Fruit fly (Drosophila melanogaster) whole organism, embryonic: ENCODE results near the gene CG31268.

Experiments
- Aef1 ChIP-seq: fragments of 200-800 bp; sonication (Bioruptor generic); IDR thresholded peaks from 3 replicates; pipeline ENCODE4 v1.3.6; 2022; ENCODE audit warnings: missing biosample characterization, missing genetic modification characterization
- CG1024 ChIP-seq: fragments of 200-800 bp; sonication (Bioruptor generic); IDR thresholded peaks from 2 replicates; pipeline ENCODE4 v1.3.6; 2022; ENCODE audit warnings: missing biosample characterization, missing genetic modification characterization
- CG10274 ChIP-seq: fragments of 200-800 bp; sonication (Bioruptor generic); optimal IDR thresholded peaks from 3 replicates; lab custom pipeline; 2017; ENCODE audit warnings: missing biosample characterization, mild to moderate bottlenecking, missing genetic modification characterization
- CG10321 ChIP-seq: fragments of 200-800 bp; sonication (Bioruptor generic); IDR thresholded peaks from 2 replicates; pipeline ENCODE4 v1.3.6; 2022; ENCODE audit warnings: missing biosample characterization, missing genetic modification characterization
- CG11504 ChIP-seq: fragments of 200-800 bp; sonication (Bioruptor generic); optimal IDR thresholded peaks from 3 replicates; lab custom pipeline; 2019; ENCODE audit warnings: missing biosample characterization, mild to moderate bottlenecking, missing genetic modification characterization, moderate library complexity
- CG11723 ChIP-seq: fragments of 200-800 bp; sonication (Bioruptor generic); optimal IDR thresholded peaks from 2 replicates; lab custom pipeline; 2017; ENCODE audit warnings: missing biosample characterization, mild to moderate bottlenecking, missing genetic modification characterization
- CG12071 ChIP-seq: fragments of 200-800 bp; sonication (Bioruptor generic); optimal IDR thresholded peaks from 3 replicates; lab custom pipeline; 2018; ENCODE audit warnings: missing biosample characterization, mild to moderate bottlenecking, missing genetic modification characterization
- CG13123 ChIP-seq: fragments of 200-800 bp; sonication (Bioruptor generic); optimal IDR thresholded peaks from 2 replicates; lab custom pipeline; 2016; ENCODE audit warnings: missing biosample characterization, missing genetic modification characterization
- CG16863 ChIP-seq: fragments of 200-800 bp; sonication (Bioruptor generic); optimal IDR thresholded peaks from 3 replicates; lab custom pipeline; 2016; ENCODE audit warnings: missing biosample characterization, missing genetic modification characterization
- CG17568 ChIP-seq: fragments of 200-800 bp; sonication (Bioruptor generic); optimal IDR thresholded peaks from 2 replicates; lab custom pipeline; 2018; ENCODE audit warnings: missing biosample characterization, mild to moderate bottlenecking, missing genetic modification characterization, moderate library complexity
- CG1792 ChIP-seq: fragments of 200-800 bp; sonication (Bioruptor generic); optimal IDR thresholded peaks from 2 replicates; lab custom pipeline; 2016; ENCODE audit warnings: missing biosample characterization, missing genetic modification characterization
- CG18011 ChIP-seq: fragments of 200-800 bp; sonication (Bioruptor generic); optimal IDR thresholded peaks from 2 replicates; lab custom pipeline; 2017; ENCODE audit warnings: missing biosample characterization, missing genetic modification characterization, mild to moderate bottlenecking, moderate library complexity, missing genotype
- CG1832 ChIP-seq: fragments of 200-800 bp; sonication (Bioruptor generic); optimal IDR thresholded peaks from 2 replicates; lab custom pipeline; 2017; ENCODE audit warnings: missing biosample characterization, mild to moderate bottlenecking, missing genetic modification characterization, inconsistent platforms
- CG18476 ChIP-seq: fragments of 200-800 bp; sonication (Bioruptor generic); optimal IDR thresholded peaks from 2 replicates; lab custom pipeline; 2016; ENCODE audit warnings: missing biosample characterization, mild to moderate bottlenecking, missing genetic modification characterization
- CG2202 ChIP-seq: fragments of 200-800 bp; sonication (Bioruptor generic); optimal IDR thresholded peaks from 2 replicates; lab custom pipeline; 2018; ENCODE audit warnings: missing biosample characterization, mild to moderate bottlenecking, missing genetic modification characterization
- CG30403 ChIP-seq: fragments of 200-800 bp; sonication (Bioruptor generic); optimal IDR thresholded peaks from 3 replicates; lab custom pipeline; 2016; ENCODE audit warnings: missing biosample characterization, missing genetic modification characterization
- CG34224 ChIP-seq: fragments of 200-800 bp; sonication (Bioruptor generic); IDR thresholded peaks from 3 replicates; pipeline ENCODE4 v1.3.6; 2022; ENCODE audit warnings: missing biosample characterization, missing genetic modification characterization; ENCODE audit not compliant: partially characterized antibody
- CG4707 ChIP-seq: fragments of 200-800 bp; sonication (Bioruptor generic); optimal IDR thresholded peaks from 2 replicates; lab custom pipeline; 2018; ENCODE audit warnings: missing biosample characterization, mild to moderate bottlenecking, missing genetic modification characterization, moderate library complexity
- CG6765 ChIP-seq: fragments of 200-800 bp; sonication (Bioruptor generic); optimal IDR thresholded peaks from 3 replicates; lab custom pipeline; 2017; ENCODE audit warnings: missing biosample characterization, mild to moderate bottlenecking, missing genetic modification characterization
- CG7928 ChIP-seq: fragments of 200-800 bp; sonication (Bioruptor generic); optimal IDR thresholded peaks from 2 replicates; lab custom pipeline; 2017; ENCODE audit warnings: missing biosample characterization, mild to moderate bottlenecking, missing genetic modification characterization
- CTCF ChIP-seq: fragments of 200-800 bp; sonication (Bioruptor generic); optimal IDR thresholded peaks from 2 replicates; lab custom pipeline; 2017; ENCODE audit warnings: missing biosample characterization, mild to moderate bottlenecking, missing genetic modification characterization, moderate library complexity
- CoRest ChIP-seq: fragments of 200-800 bp; sonication (Bioruptor generic); optimal IDR thresholded peaks from 3 replicates; lab custom pipeline; 2018; ENCODE audit warnings: missing biosample characterization, mild to moderate bottlenecking, missing genetic modification characterization, moderate library complexity
- Dll ChIP-seq: fragments of 200-800 bp; sonication (Bioruptor generic); IDR thresholded peaks from 4 replicates; pipeline ENCODE4 v1.3.6; 2022; ENCODE audit warnings: missing biosample characterization, missing genetic modification characterization; ENCODE audit not compliant: partially characterized antibody
- E2f2 ChIP-seq: fragments of 200-800 bp; sonication (Bioruptor generic); IDR thresholded peaks from 2 replicates; pipeline ENCODE4 v1.3.6; 2022; ENCODE audit warnings: missing biosample characterization, missing genetic modification characterization
- Ets65A ChIP-seq: fragments of 200-800 bp; sonication (Bioruptor generic); peaks from one replicate; lab custom pipeline; 2016; ENCODE audit warnings: missing biosample characterization, missing genetic modification characterization
- HLH54F ChIP-seq: fragments of 200-800 bp; sonication (Bioruptor generic); optimal IDR thresholded peaks from 3 replicates; lab custom pipeline; 2016; ENCODE audit warnings: missing biosample characterization, missing genetic modification characterization
- HLHmδ ChIP-seq: fragments of 200-800 bp; sonication (Bioruptor generic); optimal IDR thresholded peaks from 2 replicates; lab custom pipeline; 2018; ENCODE audit warnings: missing biosample characterization, mild to moderate bottlenecking, missing genetic modification characterization, moderate library complexity
- Hr3 ChIP-seq: fragments of 200-800 bp; sonication (Bioruptor generic); optimal IDR thresholded peaks from 3 replicates; lab custom pipeline; 2016; ENCODE audit warnings: missing biosample characterization, missing genetic modification characterization
- Med ChIP-seq: fragments of 200-800 bp; sonication (Bioruptor generic); peaks from one replicate; lab custom pipeline; 2016; ENCODE audit warnings: missing biosample characterization, missing genetic modification characterization, mild to moderate bottlenecking, inconsistent platforms, moderate library complexity
- NC2β ChIP-seq: fragments of 200-800 bp; sonication (Bioruptor generic); optimal IDR thresholded peaks from 2 replicates; lab custom pipeline; 2016; ENCODE audit warnings: missing biosample characterization, missing genetic modification characterization
- Oaz ChIP-seq: fragments of 200-800 bp; sonication (Bioruptor generic); IDR thresholded peaks from 2 replicates; pipeline ENCODE4 v1.3.6; 2022; ENCODE audit warnings: missing biosample characterization, missing genetic modification characterization
- Rx ChIP-seq: fragments of 200-800 bp; sonication (Bioruptor generic); IDR thresholded peaks from 2 replicates; pipeline ENCODE4 v1.3.6; 2022; ENCODE audit warnings: missing biosample characterization, missing genetic modification characterization
- Stat92E ChIP-seq, 3 experiments: fragments of >200 bp in 2 of 3; fragments of 200-800 bp in 1 of 3; sonication (Bioruptor generic) in 1 of 3; optimal IDR thresholded peaks; 2 replicates each; lab custom pipeline; 2017 to 2019; ENCODE audit warnings: missing biosample characterization in 3 of 3, missing genetic modification characterization in 3 of 3, mild to moderate bottlenecking in 1 of 3, moderate library complexity in 1 of 3
- Xrp1 ChIP-seq: fragments of 200-800 bp; sonication (Bioruptor generic); IDR thresholded peaks from 2 replicates; pipeline ENCODE4 v1.3.6; 2022; ENCODE audit warnings: missing biosample characterization, missing genetic modification characterization
- abd-A ChIP-seq: fragments of 200-800 bp; sonication (Bioruptor generic); optimal IDR thresholded peaks from 3 replicates; lab custom pipeline; 2019; ENCODE audit warnings: missing biosample characterization, mild to moderate bottlenecking, missing genetic modification characterization, moderate library complexity
- br ChIP-seq: fragments of >200 bp; optimal IDR thresholded peaks from 2 replicates; lab custom pipeline; 2017
- caup ChIP-seq: fragments of 200-800 bp; sonication (Bioruptor generic); optimal IDR thresholded peaks from 3 replicates; lab custom pipeline; 2017; ENCODE audit warnings: missing biosample characterization, mild to moderate bottlenecking, missing genetic modification characterization, moderate library complexity; ENCODE audit not compliant: severe bottlenecking
- gem ChIP-seq: fragments of 200-800 bp; sonication (Bioruptor generic); optimal IDR thresholded peaks from 2 replicates; lab custom pipeline; 2019; ENCODE audit warnings: missing biosample characterization, mild to moderate bottlenecking, missing genetic modification characterization, moderate library complexity
- ind ChIP-seq: fragments of 200-800 bp; sonication (Bioruptor generic); optimal IDR thresholded peaks from 3 replicates; lab custom pipeline; 2016; ENCODE audit warnings: missing biosample characterization, missing genetic modification characterization
- ken ChIP-seq: fragments of 200-800 bp; sonication (Bioruptor generic); IDR thresholded peaks from 3 replicates; pipeline ENCODE4 v1.3.6; 2022; ENCODE audit warnings: missing biosample characterization, missing genetic modification characterization
- mirr ChIP-seq: fragments of 200-800 bp; sonication (Bioruptor generic); optimal IDR thresholded peaks from 3 replicates; lab custom pipeline; 2018; ENCODE audit warnings: missing biosample characterization, mild to moderate bottlenecking, missing genetic modification characterization
- nerfin-2 ChIP-seq: fragments of 200-800 bp; sonication (Bioruptor generic); IDR thresholded peaks from 2 replicates; pipeline ENCODE4 v1.3.6; 2022; ENCODE audit warnings: missing biosample characterization, missing genetic modification characterization; ENCODE audit not compliant: partially characterized antibody
- oc ChIP-seq: fragments of 200-800 bp; sonication (Bioruptor generic); optimal IDR thresholded peaks from 2 replicates; lab custom pipeline; 2018; ENCODE audit warnings: missing biosample characterization, mild to moderate bottlenecking, missing genetic modification characterization, moderate library complexity
- otp ChIP-seq: fragments of 200-800 bp; sonication (Bioruptor generic); IDR thresholded peaks from 3 replicates; pipeline ENCODE4, ENCODE4 v1.3.6; 2022; ENCODE audit warnings: missing biosample characterization, missing genetic modification characterization
- pb ChIP-seq: fragments of 200-800 bp; sonication (Bioruptor generic); optimal IDR thresholded peaks from 3 replicates; lab custom pipeline; 2016; ENCODE audit warnings: missing biosample characterization, missing genetic modification characterization
- pnt ChIP-seq: fragments of 200-800 bp; sonication (Bioruptor generic); optimal IDR thresholded peaks from 3 replicates; lab custom pipeline; 2016; ENCODE audit warnings: missing biosample characterization, missing genetic modification characterization
- sens-2 ChIP-seq: fragments of 200-800 bp; sonication (Bioruptor generic); IDR thresholded peaks from 2 replicates; pipeline ENCODE4 v1.3.6; 2022; ENCODE audit warnings: missing biosample characterization, missing genetic modification characterization
- sim ChIP-seq: fragments of 200-800 bp; sonication (Bioruptor generic); IDR thresholded peaks from 2 replicates; pipeline ENCODE4 v1.3.6; 2022; ENCODE audit warnings: missing biosample characterization, missing genetic modification characterization
- sob ChIP-seq: fragments of 200-800 bp; sonication (Bioruptor generic); IDR thresholded peaks from 2 replicates; pipeline ENCODE4 v1.3.6; 2022; ENCODE audit warnings: missing biosample characterization, missing genetic modification characterization
- sqz ChIP-seq: fragments of 200-800 bp; sonication (Bioruptor generic); optimal IDR thresholded peaks from 3 replicates; lab custom pipeline; 2018; ENCODE audit warnings: missing biosample characterization, mild to moderate bottlenecking, missing genetic modification characterization
- zen2 ChIP-seq: fragments of 200-800 bp; sonication (Bioruptor generic); IDR thresholded peaks from 3 replicates; pipeline ENCODE4 v1.3.6; 2022; ENCODE audit warnings: missing biosample characterization, missing genetic modification characterization; ENCODE audit not compliant: partially characterized antibody

CG31268 gene

DNA sequence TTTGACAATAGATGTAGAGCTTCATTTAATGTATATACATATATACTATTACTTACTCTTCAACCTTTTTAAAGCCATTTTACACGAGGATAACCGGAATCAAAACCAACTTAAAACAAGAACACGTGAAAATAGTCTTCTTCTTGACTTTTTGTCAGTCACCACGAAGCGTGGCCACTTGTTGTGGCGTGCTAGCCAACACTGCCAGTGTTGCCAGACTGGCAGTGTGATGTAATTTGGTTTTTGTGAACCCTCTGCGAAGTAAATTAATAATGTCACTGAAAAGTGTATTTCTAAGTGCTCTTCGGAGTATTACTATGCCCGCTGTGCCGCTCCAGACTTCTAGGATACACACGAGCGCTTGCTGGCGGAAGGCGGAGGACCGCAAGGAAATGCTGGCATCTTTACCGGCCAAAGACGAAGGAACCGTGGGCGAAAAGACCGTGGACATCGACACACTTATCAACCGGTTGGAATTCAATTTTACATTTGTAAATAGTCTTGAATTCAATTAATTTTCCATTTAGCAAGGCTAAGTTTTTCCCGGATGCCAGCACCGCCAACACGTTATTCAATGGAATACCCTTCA, 41.0 kb downstream of the CG31268 start, which contains the start of the genes Ns1 and mRpS11 (continued):
- TF ChIP-seq CG12071 (no peak), Rx (GFP tag; lab: Robert Waterston, UW) (no peak), CG10274 (GFP tag; lab: Kevin White, UChicago) (no peak), CG30403 (GFP tag; lab: Kevin White, UChicago) (peak; percentile 51), oc (no peak), CG11723 (GFP tag; lab: Kevin White, UChicago) (no peak), ken (no peak), CTCF (GFP tag; lab: Kevin White, UChicago) (peak; percentile 13), Ets65A (GFP tag; lab: Kevin White, UChicago) (peak; percentile 94), Dll (GFP tag; lab: Robert Waterston, UW) (no peak), mirr (GFP tag; lab: Kevin White, UChicago) (peak; percentile 38), CG1024 (GFP tag; lab: Robert Waterston, UW) (no peak), ind (GFP tag; lab: Kevin White, UChicago) (no peak), CG6765 (GFP tag; lab: Kevin White, UChicago) (no peak), CG2202 (tag; lab: Kevin White, UChicago) (no peak), NC2β (GFP tag; lab: Kevin White, UChicago) (peak; percentile 61), Med (peak; percentile 94), sqz (no peak), Oaz (GFP tag; lab: Robert Waterston, UW) (no peak), gem (tag; lab: Kevin White, UChicago) (no peak), sens-2 (GFP tag; lab: Robert Waterston, UW) (no peak), nerfin-2 (GFP tag; lab: Robert Waterston, UW) (no peak), E2f2 (GFP tag; lab: Robert Waterston, UW) (0 out of 2 replicates have a peak, but pooled peaks have one; percentile 38), CG16863 (GFP tag; lab: Kevin White, UChicago) (no peak), HLHmδ (GFP tag; lab: Kevin White, UChicago) (no peak), zen2 (GFP tag; lab: Robert Waterston, UW) (no peak), CG18011 (no peak), Stat92E (GFP tag; optimal IDR thresholded peaks at IDR 0.05; lab: Kevin White, UChicago) (peak in 1 of 3 experiments; percentile 27), pnt (GFP tag; lab: Kevin White, UChicago) (no peak), CoRest (tag; lab: Kevin White, UChicago) (no peak), CG10321 (GFP tag; lab: Robert Waterston, UW) (no peak), CG4707 (GFP tag; lab: Kevin White, UChicago) (no peak), br (no peak), Xrp1 (peak; percentile 25; the same call in 1 of the 2 replicates), otp (GFP tag; lab: Robert Waterston, UW) (peak; percentile 15; the same call in 1 of the 3 replicates), HLH54F (GFP tag; lab: Kevin White, UChicago) (peak; percentile 15), CG17568 (peak; percentile 9), Aef1 (GFP tag; lab: Robert Waterston, UW) (no peak), abd-A (no peak), CG13123 (no peak), Hr3 (peak; percentile 19), CG1832 (no peak), CG7928 (GFP tag; lab: Kevin White, UChicago) (no peak), CG11504 (tag; lab: Kevin White, UChicago) (no peak), CG1792 (GFP tag; lab: Kevin White, UChicago) (no peak), pb (peak; percentile 2), sob (GFP tag; lab: Robert Waterston, UW) (peak; percentile 58), sim (GFP tag; lab: Robert Waterston, UW) (no peak), CG34224 (GFP tag; lab: Robert Waterston, UW) (no peak), CG18476 (GFP tag; lab: Kevin White, UChicago) (no peak), caup (GFP tag; lab: Kevin White, UChicago) (peak; percentile 54)
